Worm (Caenorhabditis elegans) whole organism, early embryonic: ENCODE results near the gene K02B2.6.

Source experiments
- B0310.2 ChIP-seq: sonication (generic microtip); optimal IDR thresholded peaks from 2 replicates; lab custom pipeline; 2016; ENCODE audit warnings: mild to moderate bottlenecking, missing genetic modification characterization, missing compliant biosample characterization
- F13C5.2 ChIP-seq: sonication (generic microtip); optimal IDR thresholded peaks from 2 replicates; lab custom pipeline; 2017; ENCODE audit warnings: mild to moderate bottlenecking, missing genetic modification characterization, inconsistent platforms, missing compliant biosample characterization
- ama-1 ChIP-seq: fragments of 150-350 bp; optimal IDR thresholded peaks from 2 replicates; lab custom pipeline; 2014
- ceh-36 ChIP-seq: sonication (generic microtip); optimal IDR thresholded peaks from 2 replicates; lab custom pipeline; 2016; ENCODE audit warnings: missing genetic modification characterization, inconsistent platforms, missing compliant biosample characterization
- ets-7 ChIP-seq: sonication (generic microtip); optimal IDR thresholded peaks from 2 replicates; lab custom pipeline; 2016; ENCODE audit warnings: missing genotype, missing genetic modification characterization, missing compliant biosample characterization
- flt-1 ChIP-seq: fragments of 200-800 bp; sonication (Bioruptor generic); IDR thresholded peaks from 2 replicates; pipeline ENCODE4 v1.3.6; 2022; ENCODE audit warnings: missing genetic modification characterization, missing compliant biosample characterization
- hmbx-1 ChIP-seq: sonication (generic microtip); optimal IDR thresholded peaks from 2 replicates; lab custom pipeline; 2016; ENCODE audit warnings: mild to moderate bottlenecking, missing genetic modification characterization, missing compliant biosample characterization
- hnd-1 ChIP-seq: sonication (generic microtip); optimal IDR thresholded peaks from 2 replicates; lab custom pipeline; 2016; ENCODE audit warnings: missing genetic modification characterization, missing compliant biosample characterization
- pes-1 ChIP-seq: fragments of 200-800 bp; sonication (Bioruptor generic); IDR thresholded peaks from 2 replicates; pipeline ENCODE4 v1.3.6; 2022; ENCODE audit warnings: missing genetic modification reagents, missing genetic modification characterization, missing compliant biosample characterization
- scrt-1 ChIP-seq: fragments of 200-800 bp; sonication (Bioruptor generic); IDR thresholded peaks from 2 replicates; pipeline ENCODE4 v1.3.6; 2022; ENCODE audit warnings: missing genetic modification characterization, missing compliant biosample characterization
- sea-1 ChIP-seq: fragments of 200-800 bp; sonication (Bioruptor generic); conservative IDR thresholded peaks from 2 replicates; pipeline ENCODE4 v1.3.6; 2022; ENCODE audit warnings: missing genetic modification characterization, missing compliant biosample characterization
- tbx-37 ChIP-seq: fragments of 200-800 bp; sonication (Bioruptor generic); conservative IDR thresholded peaks from 2 replicates; pipeline ENCODE4 v1.3.6; 2022; ENCODE audit warnings: missing genetic modification reagents, missing genetic modification characterization, missing compliant biosample characterization

ce11 chrIV:5952966-5953365 is 9.1 kb downstream of the K02B2.6 start:
- TF ChIP-seq flt-1: no peak
- no peak for TF ChIP-seq hmbx-1
- no peak for TF ChIP-seq ceh-36
- TF ChIP-seq ama-1 (lab: Kevin White, UChicago): no peak
- TF ChIP-seq sea-1 (GFP tag; lab: Robert Waterston, UW): no peak
- TF ChIP-seq pes-1: no peak
- TF ChIP-seq B0310.2 (tag; lab: Kevin White, UChicago): no peak
- TF ChIP-seq F13C5.2: no peak
- TF ChIP-seq ets-7: no peak
- no peak for TF ChIP-seq scrt-1 (GFP tag; lab: Robert Waterston, UW)
- no peak for TF ChIP-seq hnd-1 (tag; lab: Kevin White, UChicago)
- TF ChIP-seq tbx-37 (GFP tag; lab: Robert Waterston, UW): no peak
